Fruit fly (Drosophila melanogaster) whole organism, embryonic: Measurements from ENCODE around the gene Notum.

Experiments
- Aef1 ChIP-seq: fragments of 200-800 bp; sonication (Bioruptor generic); IDR thresholded peaks from 3 replicates; pipeline ENCODE4 v1.3.6; 2022; ENCODE audit warnings: missing biosample characterization, missing genetic modification characterization
- Atf6 ChIP-seq: fragments of 200-800 bp; sonication (Bioruptor generic); IDR thresholded peaks from 2 replicates; pipeline ENCODE4 v1.3.6; 2022; ENCODE audit warnings: missing biosample characterization, missing genetic modification characterization
- CG10543 ChIP-seq: fragments of 200-800 bp; sonication (Bioruptor generic); optimal IDR thresholded peaks from 3 replicates; lab custom pipeline; 2017; ENCODE audit warnings: missing biosample characterization, mild to moderate bottlenecking, missing genetic modification characterization, moderate library complexity
- CG11247 ChIP-seq: fragments of 200-800 bp; sonication (Bioruptor generic); IDR thresholded peaks from 2 replicates; pipeline ENCODE4 v1.3.6; 2022; ENCODE audit warnings: missing biosample characterization, missing genetic modification characterization
- CG12071 ChIP-seq: fragments of 200-800 bp; sonication (Bioruptor generic); optimal IDR thresholded peaks from 3 replicates; lab custom pipeline; 2018; ENCODE audit warnings: missing biosample characterization, mild to moderate bottlenecking, missing genetic modification characterization
- CG1233 ChIP-seq: fragments of 200-800 bp; sonication (Bioruptor generic); optimal IDR thresholded peaks from 4 replicates; lab custom pipeline; 2018; ENCODE audit warnings: missing biosample characterization, mild to moderate bottlenecking, missing genetic modification characterization
- CG13775 ChIP-seq: fragments of 200-800 bp; sonication (Bioruptor generic); optimal IDR thresholded peaks from 3 replicates; lab custom pipeline; 2017; ENCODE audit warnings: missing biosample characterization, mild to moderate bottlenecking, missing genetic modification characterization
- CG14014 ChIP-seq: fragments of 200-800 bp; sonication (Bioruptor generic); IDR thresholded peaks from 2 replicates; pipeline ENCODE4 v1.3.6; 2022; ENCODE audit warnings: missing biosample characterization, missing genetic modification characterization
- CG1603 ChIP-seq: fragments of 200-800 bp; sonication (Bioruptor generic); optimal IDR thresholded peaks from 2 replicates; lab custom pipeline; 2019; ENCODE audit warnings: missing biosample characterization, mild to moderate bottlenecking, missing genetic modification characterization, moderate library complexity
- CG2202 ChIP-seq: fragments of 200-800 bp; sonication (Bioruptor generic); optimal IDR thresholded peaks from 2 replicates; lab custom pipeline; 2018; ENCODE audit warnings: missing biosample characterization, mild to moderate bottlenecking, missing genetic modification characterization
- CG30020 ChIP-seq: fragments of 200-800 bp; optimal IDR thresholded peaks from 2 replicates; lab custom pipeline; 2019; ENCODE audit warnings: missing biosample characterization, mild to moderate bottlenecking, missing genetic modification characterization, moderate library complexity
- CG31224 ChIP-seq: fragments of 200-800 bp; sonication (Bioruptor generic); IDR thresholded peaks from 2 replicates; pipeline ENCODE4 v1.3.6; 2022; ENCODE audit warnings: missing biosample characterization, missing genetic modification characterization
- CG3281 ChIP-seq: fragments of 200-800 bp; sonication (Bioruptor generic); optimal IDR thresholded peaks from 3 replicates; lab custom pipeline; 2017; ENCODE audit warnings: missing biosample characterization, mild to moderate bottlenecking, missing genetic modification characterization
- CG33213 ChIP-seq: fragments of 200-800 bp; sonication (Bioruptor generic); optimal IDR thresholded peaks from 3 replicates; lab custom pipeline; 2016; ENCODE audit warnings: missing biosample characterization, missing genetic modification characterization
- CG4360 ChIP-seq: fragments of 200-800 bp; sonication (Bioruptor generic); IDR thresholded peaks from 2 replicates; pipeline ENCODE4 v1.3.6; 2022; ENCODE audit warnings: missing biosample characterization, missing genetic modification characterization
- CG7357 ChIP-seq: fragments of 200-800 bp; sonication (Bioruptor generic); IDR thresholded peaks from 3 replicates; pipeline ENCODE4 v1.3.6; 2022; ENCODE audit warnings: missing biosample characterization, missing genetic modification characterization
- CG8924 ChIP-seq: fragments of 200-800 bp; optimal IDR thresholded peaks from 3 replicates; lab custom pipeline; 2019; ENCODE audit warnings: missing biosample characterization, mild to moderate bottlenecking, missing genetic modification characterization, moderate library complexity
- CHES-1-like ChIP-seq: fragments of 200-800 bp; sonication (Bioruptor generic); optimal IDR thresholded peaks from 2 replicates; lab custom pipeline; 2016; ENCODE audit warnings: missing biosample characterization, missing genetic modification characterization
- Dip2 ChIP-seq: fragments of 200-800 bp; sonication (Bioruptor generic); IDR thresholded peaks from 2 replicates; pipeline ENCODE4 v1.3.6; 2022; ENCODE audit warnings: missing biosample characterization, missing genetic modification characterization
- E2f1 ChIP-seq: fragments of 200-800 bp; sonication (Bioruptor generic); IDR thresholded peaks from 2 replicates; pipeline ENCODE4 v1.3.6; 2022; ENCODE audit warnings: missing biosample characterization, missing genetic modification characterization
- Fer2 ChIP-seq: fragments of 200-800 bp; sonication (Bioruptor generic); optimal IDR thresholded peaks from 2 replicates; lab custom pipeline; 2018; ENCODE audit warnings: missing biosample characterization, mild to moderate bottlenecking, missing genetic modification characterization, moderate library complexity
- Gug ChIP-seq: fragments of 200-800 bp; sonication (Bioruptor generic); IDR thresholded peaks from 4 replicates; pipeline ENCODE4 v1.3.6; 2022; ENCODE audit warnings: missing biosample characterization, missing genetic modification characterization
- HHEX ChIP-seq: fragments of 200-800 bp; sonication (Bioruptor generic); optimal IDR thresholded peaks from 3 replicates; lab custom pipeline; 2017; ENCODE audit warnings: missing biosample characterization, mild to moderate bottlenecking, missing genetic modification characterization, missing genetic modification reagents
- HLH54F ChIP-seq: fragments of 200-800 bp; sonication (Bioruptor generic); optimal IDR thresholded peaks from 3 replicates; lab custom pipeline; 2016; ENCODE audit warnings: missing biosample characterization, missing genetic modification characterization
- Hand ChIP-seq: fragments of 200-800 bp; sonication (Bioruptor generic); optimal IDR thresholded peaks from 2 replicates; lab custom pipeline; 2017; ENCODE audit warnings: mild to moderate bottlenecking, missing biosample characterization, missing genetic modification reagents, missing genetic modification characterization
- Hr51 ChIP-seq, 2 experiments: fragments of 200-800 bp; sonication (Bioruptor generic); optimal IDR thresholded peaks; 2 replicates in 1 of 2; 3 replicates in 1 of 2; lab custom pipeline; 2016 to 2018; ENCODE audit warnings: missing biosample characterization in 2 of 2, missing genetic modification characterization in 2 of 2, mild to moderate bottlenecking in 1 of 2, moderate library complexity in 1 of 2
- Hr78 ChIP-seq, 2 experiments: fragments of 200-800 bp in 1 of 2; fragments of >200 bp in 1 of 2; sonication (Bioruptor generic) in 1 of 2; optimal IDR thresholded peaks; 2 replicates each; lab custom pipeline; 2017 to 2019; ENCODE audit warnings: missing biosample characterization in 2 of 2, missing genetic modification characterization in 2 of 2, mild to moderate bottlenecking in 1 of 2, moderate library complexity in 1 of 2
- Lpt ChIP-seq: fragments of >200 bp; optimal IDR thresholded peaks from 2 replicates; lab custom pipeline; 2018; ENCODE audit warnings: missing biosample characterization, missing genetic modification characterization
- MESR4 ChIP-seq: fragments of 200-800 bp; sonication (Bioruptor generic); optimal IDR thresholded peaks from 2 replicates; lab custom pipeline; 2018; ENCODE audit warnings: missing biosample characterization, mild to moderate bottlenecking, missing genetic modification characterization, moderate library complexity
- Mrtf ChIP-seq: fragments of 200-800 bp; sonication (Bioruptor generic); IDR thresholded peaks from 3 replicates; pipeline ENCODE4 v1.3.6; 2022; ENCODE audit warnings: missing biosample characterization, missing genetic modification characterization
- NC2α ChIP-seq: fragments of 200-800 bp; sonication (Bioruptor generic); optimal IDR thresholded peaks from 2 replicates; lab custom pipeline; 2016; ENCODE audit warnings: missing biosample characterization, missing genetic modification characterization
- NC2β ChIP-seq: fragments of 200-800 bp; sonication (Bioruptor generic); optimal IDR thresholded peaks from 2 replicates; lab custom pipeline; 2016; ENCODE audit warnings: missing biosample characterization, missing genetic modification characterization
- Oaz ChIP-seq: fragments of 200-800 bp; sonication (Bioruptor generic); IDR thresholded peaks from 2 replicates; pipeline ENCODE4 v1.3.6; 2022; ENCODE audit warnings: missing biosample characterization, missing genetic modification characterization
- Ptx1 ChIP-seq: fragments of 200-800 bp; sonication (Bioruptor generic); IDR thresholded peaks from 2 replicates; pipeline ENCODE4 v1.3.6; 2022; ENCODE audit warnings: missing biosample characterization, missing genetic modification characterization
- chif ChIP-seq, 2 experiments: fragments of 200-800 bp; sonication (Bioruptor generic); optimal IDR thresholded peaks; 3 replicates each; lab custom pipeline; 2016; ENCODE audit warnings: missing biosample characterization in 2 of 2, missing genetic modification characterization in 2 of 2
- dimm ChIP-seq: fragments of 200-800 bp; sonication (Bioruptor generic); IDR thresholded peaks from 2 replicates; pipeline ENCODE4 v1.3.6; 2022; ENCODE audit warnings: missing biosample characterization, missing genetic modification characterization
- eve ChIP-seq, 2 experiments: fragments of >200 bp; optimal IDR thresholded peaks; 2 replicates each; lab custom pipeline; 2017; ENCODE audit warnings: missing biosample characterization in 2 of 2, missing genetic modification characterization in 2 of 2
- ewg ChIP-seq: fragments of 200-800 bp; sonication (Bioruptor generic); optimal IDR thresholded peaks from 3 replicates; lab custom pipeline; 2017; ENCODE audit warnings: mild to moderate bottlenecking, missing biosample characterization, missing genetic modification reagents, missing genetic modification characterization
- exex ChIP-seq: fragments of 200-800 bp; sonication (Bioruptor generic); optimal IDR thresholded peaks from 4 replicates; lab custom pipeline; 2018; ENCODE audit warnings: missing biosample characterization, mild to moderate bottlenecking, missing genetic modification characterization, moderate library complexity
- gt ChIP-seq: fragments of 200-800 bp; sonication (Bioruptor generic); IDR thresholded peaks from 2 replicates; pipeline ENCODE4 v1.3.6; 2022; ENCODE audit warnings: missing biosample characterization, missing genetic modification characterization
- inv ChIP-seq: fragments of 200-800 bp; sonication (Bioruptor generic); IDR thresholded peaks from 2 replicates; pipeline ENCODE4 v1.3.6; 2022; ENCODE audit warnings: missing biosample characterization, missing genetic modification characterization; ENCODE audit not compliant: partially characterized antibody
- kay ChIP-seq: fragments of 200-800 bp; sonication (Bioruptor generic); optimal IDR thresholded peaks from 2 replicates; lab custom pipeline; 2016; ENCODE audit warnings: missing biosample characterization, missing genetic modification characterization
- lab ChIP-seq: fragments of 200-800 bp; sonication (Bioruptor generic); optimal IDR thresholded peaks from 3 replicates; lab custom pipeline; 2017; ENCODE audit warnings: missing biosample characterization, missing genetic modification characterization, mild to moderate bottlenecking, moderate library complexity, missing genetic modification reagents
- lmd ChIP-seq: fragments of 200-800 bp; sonication (Bioruptor generic); IDR thresholded peaks from 2 replicates; pipeline ENCODE4 v1.3.6; 2022; ENCODE audit warnings: missing biosample characterization, missing genetic modification characterization
- nerfin-1 ChIP-seq: fragments of 200-800 bp; sonication (Bioruptor generic); optimal IDR thresholded peaks from 3 replicates; lab custom pipeline; 2019; ENCODE audit warnings: missing biosample characterization, mild to moderate bottlenecking, missing genetic modification characterization, moderate library complexity
- nerfin-2 ChIP-seq: fragments of 200-800 bp; sonication (Bioruptor generic); IDR thresholded peaks from 2 replicates; pipeline ENCODE4 v1.3.6; 2022; ENCODE audit warnings: missing biosample characterization, missing genetic modification characterization; ENCODE audit not compliant: partially characterized antibody
- pum ChIP-seq: fragments of 200-800 bp; sonication (Bioruptor generic); optimal IDR thresholded peaks from 2 replicates; lab custom pipeline; 2016; ENCODE audit warnings: missing biosample characterization, missing genetic modification characterization
- ranshi ChIP-seq: fragments of 200-800 bp; sonication (Bioruptor generic); IDR thresholded peaks from 2 replicates; pipeline ENCODE4 v1.3.6; 2022; ENCODE audit warnings: missing biosample characterization, missing genetic modification characterization
- sens-2 ChIP-seq: fragments of 200-800 bp; sonication (Bioruptor generic); IDR thresholded peaks from 2 replicates; pipeline ENCODE4 v1.3.6; 2022; ENCODE audit warnings: missing biosample characterization, missing genetic modification characterization
- seq ChIP-seq: fragments of 200-800 bp; sonication (Bioruptor generic); IDR thresholded peaks from 2 replicates; pipeline ENCODE4 v1.3.6; 2022; ENCODE audit warnings: missing biosample characterization, missing genetic modification characterization

Gene Notum

DNA sequence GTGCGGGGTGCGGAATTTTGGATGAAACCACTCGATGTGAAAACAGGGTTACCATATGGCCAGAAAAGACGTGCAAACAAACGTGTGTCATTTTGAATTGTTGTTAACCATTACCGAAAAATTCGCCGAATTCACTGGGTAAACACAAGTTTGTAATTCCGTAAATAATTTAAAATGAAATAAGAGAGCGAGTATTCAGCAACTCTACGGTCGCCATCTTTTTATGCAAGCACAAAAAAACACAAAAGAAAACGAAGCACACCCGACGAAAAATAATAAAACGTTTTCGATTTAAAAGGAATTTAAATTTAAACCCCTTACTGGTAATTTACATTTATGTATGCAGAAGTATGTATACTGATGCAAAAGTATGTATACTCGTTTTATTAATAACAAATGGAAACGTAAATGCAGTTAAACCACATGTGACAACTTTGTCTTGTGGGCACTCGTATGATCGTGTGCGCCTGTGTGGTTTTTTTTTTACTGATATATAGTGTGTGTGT lies 22.6 kb downstream of the Notum start (continued):
- TF ChIP-seq CG30020 (peak; percentile 53), CG14014 (GFP tag; lab: Robert Waterston, UW) (peak; percentile 94), CHES-1-like (GFP tag; lab: Kevin White, UChicago) (peak; percentile 91), chif (GFP tag; optimal IDR thresholded peaks at IDR 0.05; lab: Kevin White, UChicago) (peak; percentile 80 to 89), Gug (GFP tag; lab: Robert Waterston, UW) (peak; percentile 60; the same call in 3 of the 4 replicates), CG13775 (GFP tag; lab: Kevin White, UChicago) (peak; percentile 82), CG12071 (peak; percentile 91), sens-2 (peak; percentile 80; the same call in 1 of the 2 replicates), Oaz (GFP tag; lab: Robert Waterston, UW) (peak; percentile 83), CG2202 (tag; lab: Kevin White, UChicago) (peak; percentile 87), lmd (GFP tag; lab: Robert Waterston, UW) (peak; percentile 92), Fer2 (tag; lab: Kevin White, UChicago) (peak; percentile 87), Aef1 (peak; percentile 82), Ptx1 (GFP tag; lab: Robert Waterston, UW) (peak; percentile 87), CG33213 (peak; percentile 80), CG1603 (tag; lab: Kevin White, UChicago) (peak; percentile 89), ewg (peak; percentile 89), Hr51 (GFP tag; optimal IDR thresholded peaks at IDR 0.05; lab: Kevin White, UChicago) (peak; percentile 83 to 96), eve (GFP tag; optimal IDR thresholded peaks at IDR 0.05; lab: Kevin White, UChicago) (peak in 1 of 2 experiments; percentile 94), ranshi (GFP tag; lab: Robert Waterston, UW) (peak; percentile 90), lab (GFP tag; lab: Kevin White, UChicago) (peak; percentile 96), NC2α (GFP tag; lab: Kevin White, UChicago) (peak; percentile 70), CG11247 (peak; percentile 87), CG3281 (GFP tag; lab: Kevin White, UChicago) (peak; percentile 88), pum (GFP tag; lab: Kevin White, UChicago) (peak; percentile 82), CG7357 (GFP tag; lab: Robert Waterston, UW) (peak; percentile 71; the same call in 2 of the 3 replicates), CG8924 (tag; lab: Kevin White, UChicago) (peak; percentile 92), CG10543 (GFP tag; lab: Kevin White, UChicago) (peak; percentile 79), HLH54F (GFP tag; lab: Kevin White, UChicago) (peak; percentile 88), exex (peak; percentile 77), kay (peak; percentile 62), gt (GFP tag; lab: Robert Waterston, UW) (peak; percentile 53; the same call in 1 of the 2 replicates), Lpt (GFP tag; lab: Kevin White, UChicago) (no peak), HHEX (GFP tag; lab: Kevin White, UChicago) (peak; percentile 92), seq (GFP tag; lab: Robert Waterston, UW) (peak; percentile 96), Atf6 (GFP tag; lab: Robert Waterston, UW) (peak; percentile 96), dimm (peak; percentile 74), Hand (GFP tag; lab: Kevin White, UChicago) (peak; percentile 93), CG4360 (GFP tag; lab: Robert Waterston, UW) (peak; percentile 72; the same call in 1 of the 2 replicates), CG1233 (GFP tag; lab: Kevin White, UChicago) (peak; percentile 94), Hr78 (GFP tag; optimal IDR thresholded peaks at IDR 0.05; lab: Kevin White, UChicago) (peak in 1 of 2 experiments; percentile 72), Dip2 (GFP tag; lab: Robert Waterston, UW) (no peak), E2f1 (peak; percentile 94), MESR4 (GFP tag; lab: Kevin White, UChicago) (no peak), CG31224 (GFP tag; lab: Robert Waterston, UW) (peak; percentile 82), nerfin-1 (tag; lab: Kevin White, UChicago) (peak; percentile 92), nerfin-2 (GFP tag; lab: Robert Waterston, UW) (no peak), inv (no peak), NC2β (GFP tag; lab: Kevin White, UChicago) (peak; percentile 85), Mrtf (GFP tag; lab: Robert Waterston, UW) (peak; percentile 88)
